Worm (Caenorhabditis elegans): ENCODE measurements around the gene fbxa-169.

The fbxa-169 gene

DNA sequence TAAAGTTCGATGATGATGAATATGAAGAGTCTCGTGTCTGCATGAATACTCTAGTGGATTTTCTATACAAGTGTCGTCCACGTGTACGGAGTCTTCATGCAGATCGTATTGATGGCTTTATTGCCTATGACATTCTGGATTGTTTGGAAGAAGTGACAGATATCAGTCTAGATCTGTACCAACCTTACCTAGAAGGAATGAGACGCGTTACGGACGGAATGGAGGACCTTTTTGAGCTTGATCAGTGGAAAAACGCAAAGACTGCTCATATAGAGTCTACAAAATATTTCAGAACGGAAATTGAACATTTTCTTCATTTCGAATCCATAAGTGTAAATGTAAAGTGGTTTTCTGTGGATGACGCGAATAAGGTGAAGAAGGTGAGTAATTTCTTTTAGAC lies at the start of gene fbxa-169:
fbxa-169 (plus strand) TSS at position 301 of the 400 bp plus-strand sequence.
- TF ChIP-seq T22C8.4 (GFP tag; IDR thresholded peaks at IDR 0.05), result no peak
- TF ChIP-seq klf-2 (GFP tag; conservative IDR thresholded peaks at IDR 0.05), result no peak
- TF ChIP-seq cog-1 (tag; optimal IDR thresholded peaks at IDR 0.05), result no peak
- no peak for TF ChIP-seq ztf-29 (GFP tag; IDR thresholded peaks at IDR 0.05)
- no peak for TF ChIP-seq ref-1 (GFP tag; conservative IDR thresholded peaks at IDR 0.05)
- no peak for TF ChIP-seq flt-1 (GFP tag; IDR thresholded peaks at IDR 0.05)
- TF ChIP-seq med-1 (GFP tag; optimal IDR thresholded peaks at IDR 0.05; ENCODE audit: insufficient read depth), result no peak
- no peak for TF ChIP-seq tab-1 (GFP tag; IDR thresholded peaks at IDR 0.05)
- no peak for TF ChIP-seq ztf-23 (GFP tag; IDR thresholded peaks at IDR 0.05)

DNA sequence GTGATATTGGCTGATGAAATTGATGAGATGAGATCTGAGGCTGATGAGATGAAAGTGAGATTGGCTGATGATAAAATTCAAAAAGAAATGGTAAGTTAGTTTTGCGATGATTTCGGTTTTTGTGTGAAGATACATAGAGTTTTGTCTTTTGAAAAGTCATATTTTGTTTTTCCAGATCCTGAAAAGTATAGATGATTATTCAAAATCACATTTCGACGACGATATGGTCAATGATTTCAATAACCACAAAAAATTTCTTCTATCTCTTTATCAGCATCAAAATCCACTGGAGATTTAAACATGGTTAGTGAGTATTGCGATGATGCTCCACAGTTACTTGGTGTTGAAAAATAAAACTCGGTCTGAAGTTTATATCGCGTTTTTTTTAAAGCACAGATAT lies 47.4 kb upstream of the fbxa-169 start, which contains the start of gene csp-1:
csp-1 (plus strand) TSS at position 301 of the 400 bp plus-strand sequence.
- TF ChIP-seq T22C8.4 (GFP tag; IDR thresholded peaks at IDR 0.05), result no peak

DNA sequence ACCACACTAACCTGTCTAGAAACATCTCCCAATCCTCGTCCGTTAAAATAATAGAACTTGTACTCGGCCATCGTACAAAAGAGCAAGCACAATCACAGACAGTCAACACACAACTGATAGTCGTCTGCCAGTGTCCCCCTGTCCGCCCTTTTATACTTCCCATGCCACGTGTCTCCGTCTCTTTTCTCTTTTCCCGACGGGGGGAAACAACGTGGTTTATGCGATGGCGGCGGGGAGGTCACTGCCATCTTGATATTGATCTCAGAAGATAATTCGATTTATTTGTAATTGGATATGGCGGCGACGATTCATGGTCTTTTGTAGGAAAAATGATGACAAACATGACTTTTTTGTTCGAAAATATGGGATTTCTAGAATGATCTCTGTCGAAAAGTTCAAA lies 38.7 kb upstream of the fbxa-169 start, which contains the start of gene gst-20:
gst-20 (minus strand) TSS at position 170 of the 400 bp plus-strand sequence.
- TF ChIP-seq T22C8.4 (GFP tag; IDR thresholded peaks at IDR 0.05) (no peak), flt-1 (GFP tag; IDR thresholded peaks at IDR 0.05) (no peak), tab-1 (GFP tag; IDR thresholded peaks at IDR 0.05) (no peak), med-1 (GFP tag; optimal IDR thresholded peaks at IDR 0.05; ENCODE audit: insufficient read depth) (no peak), ztf-23 (GFP tag; IDR thresholded peaks at IDR 0.05) (no peak), cog-1 (tag; optimal IDR thresholded peaks at IDR 0.05) (no peak), klf-2 (GFP tag; conservative IDR thresholded peaks at IDR 0.05) (no peak)

DNA sequence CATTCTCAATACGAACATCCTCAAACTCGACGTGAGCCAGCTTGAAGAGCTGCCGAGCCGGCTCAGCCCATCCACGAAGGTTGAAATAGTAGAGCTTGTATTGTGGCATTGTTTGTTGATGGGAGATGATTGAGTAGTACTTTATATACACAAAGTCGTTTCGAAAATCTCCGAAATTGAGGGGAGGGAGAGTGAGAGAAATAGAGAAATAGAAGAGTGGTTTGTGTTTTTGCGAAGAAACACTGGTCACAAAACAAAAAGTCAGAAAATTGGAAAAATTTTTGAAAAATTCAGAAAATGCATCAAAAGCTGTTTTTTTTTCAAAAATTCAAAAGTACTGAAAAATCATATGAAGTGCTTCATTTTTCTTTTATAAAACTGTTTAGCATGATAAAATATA lies 37.1 kb upstream of the fbxa-169 start, which contains the start of gene gst-24:
gst-24 (minus strand) TSS at position 181 of the 400 bp plus-strand sequence.
- no peak for TF ChIP-seq med-1 (GFP tag; optimal IDR thresholded peaks at IDR 0.05; ENCODE audit: insufficient read depth)
- TF ChIP-seq ztf-23 (GFP tag; IDR thresholded peaks at IDR 0.05), result no peak
- no peak for TF ChIP-seq ztf-29 (GFP tag; IDR thresholded peaks at IDR 0.05)
- TF ChIP-seq klf-2 (GFP tag; conservative IDR thresholded peaks at IDR 0.05), result no peak
- TF ChIP-seq ref-1 (GFP tag; conservative IDR thresholded peaks at IDR 0.05), result no peak
- no peak for TF ChIP-seq T22C8.4 (GFP tag; IDR thresholded peaks at IDR 0.05)
- no peak for TF ChIP-seq flt-1 (GFP tag; IDR thresholded peaks at IDR 0.05)
- TF ChIP-seq cog-1 (tag; optimal IDR thresholded peaks at IDR 0.05), result no peak
- TF ChIP-seq tab-1 (GFP tag; IDR thresholded peaks at IDR 0.05), result no peak

DNA sequence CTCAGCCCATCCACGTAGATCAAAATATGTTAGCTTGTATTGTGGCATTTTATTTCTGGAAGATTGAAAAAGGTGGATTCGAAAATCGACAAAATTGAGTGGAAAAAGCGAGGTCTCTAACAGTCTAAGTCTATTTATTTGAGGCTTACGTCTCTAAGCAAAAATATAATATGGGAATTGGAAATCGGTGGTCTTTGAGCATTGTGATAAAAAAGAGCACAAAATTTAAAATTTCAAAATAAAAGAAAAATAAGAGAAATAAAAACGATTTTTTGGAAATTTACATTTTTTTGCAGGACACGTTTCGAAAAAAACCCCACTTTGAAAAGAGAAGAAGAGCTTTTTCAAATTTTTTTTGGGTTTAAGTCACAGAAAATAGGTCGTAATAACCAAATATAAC lies 35.2 kb upstream of the fbxa-169 start, which contains the start of gene gst-15:
gst-15 (minus strand) TSS at position 101 of the 400 bp plus-strand sequence.
- no peak for TF ChIP-seq ref-1 (GFP tag; conservative IDR thresholded peaks at IDR 0.05)
- no peak for TF ChIP-seq med-1 (GFP tag; optimal IDR thresholded peaks at IDR 0.05; ENCODE audit: insufficient read depth)
- no peak for TF ChIP-seq klf-2 (GFP tag; conservative IDR thresholded peaks at IDR 0.05)
- TF ChIP-seq ztf-23 (GFP tag; IDR thresholded peaks at IDR 0.05), result no peak
- TF ChIP-seq flt-1 (GFP tag; IDR thresholded peaks at IDR 0.05), result no peak
- TF ChIP-seq ztf-29 (GFP tag; IDR thresholded peaks at IDR 0.05), result no peak

DNA sequence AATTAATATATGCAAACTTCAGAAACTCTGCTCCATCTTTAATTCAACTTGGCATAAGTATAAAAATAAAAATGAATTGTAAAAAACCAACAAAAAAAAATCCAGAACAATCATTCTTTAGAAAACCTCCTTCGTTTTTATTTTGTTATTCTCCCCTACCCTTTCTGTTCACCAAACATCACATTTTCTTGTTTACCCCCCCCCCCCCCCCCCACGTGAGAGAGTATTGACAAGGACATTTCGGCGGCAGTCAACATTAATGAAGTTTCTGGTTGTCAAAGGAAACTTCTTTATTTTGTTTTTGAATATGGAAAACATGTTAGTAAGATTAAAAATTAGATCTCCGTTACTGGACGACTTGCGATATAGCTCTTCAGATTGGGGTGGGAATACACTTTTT lies 33.8 kb upstream of the fbxa-169 start:
- TF ChIP-seq cog-1 (tag; optimal IDR thresholded peaks at IDR 0.05) (no peak), med-1 (GFP tag; optimal IDR thresholded peaks at IDR 0.05; ENCODE audit: insufficient read depth) (no peak), klf-2 (GFP tag; conservative IDR thresholded peaks at IDR 0.05) (no peak), ztf-29 (GFP tag; IDR thresholded peaks at IDR 0.05) (no peak), tab-1 (GFP tag; IDR thresholded peaks at IDR 0.05) (no peak)

DNA sequence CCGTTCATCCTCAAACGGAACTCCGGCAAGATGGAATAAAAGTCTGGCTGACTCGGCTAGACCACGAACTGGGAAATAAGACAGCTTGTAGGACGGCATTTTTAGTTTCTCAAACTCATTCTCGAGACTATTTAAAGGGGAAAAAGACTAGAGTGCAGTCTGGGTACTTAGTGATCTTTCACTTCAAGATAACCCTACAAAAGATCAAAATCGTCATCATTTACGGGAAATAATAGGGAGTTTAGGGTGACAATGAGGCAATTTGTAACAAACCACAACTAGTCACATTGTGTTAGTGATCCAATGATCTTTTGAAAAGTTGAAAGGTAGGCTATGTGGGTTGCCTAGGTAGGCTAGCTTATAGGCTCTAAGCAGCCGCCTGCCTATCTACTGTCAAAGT lies 32.3 kb upstream of the fbxa-169 start, which contains the start of gene gst-14:
gst-14 (minus strand) TSS at position 101 of the 400 bp plus-strand sequence.
- TF ChIP-seq T22C8.4 (GFP tag; IDR thresholded peaks at IDR 0.05), result no peak
- TF ChIP-seq klf-2 (GFP tag; conservative IDR thresholded peaks at IDR 0.05), result no peak

DNA sequence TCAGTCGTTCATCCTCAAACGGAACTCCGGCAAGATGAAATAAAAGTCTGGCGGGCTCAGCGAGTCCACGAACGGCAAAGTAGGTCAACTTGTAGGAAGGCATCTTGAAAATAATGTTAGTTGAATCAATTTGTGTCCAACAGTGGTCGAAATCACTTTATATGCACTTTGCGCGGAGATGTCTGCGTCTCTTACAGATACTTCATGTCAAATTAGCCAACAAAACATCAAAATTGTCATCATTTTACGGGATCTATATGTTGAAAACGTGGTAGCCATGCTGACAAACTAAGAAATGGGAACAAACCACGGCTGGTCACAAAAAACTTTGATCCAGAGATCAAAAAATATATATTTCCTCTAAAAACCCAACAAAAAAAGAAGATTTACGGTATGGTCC lies 30.5 kb upstream of the fbxa-169 start, which contains the start of gene gst-12:
gst-12 (minus strand) TSS at position 254 of the 400 bp plus-strand sequence.
- no peak for TF ChIP-seq ztf-23 (GFP tag; IDR thresholded peaks at IDR 0.05)
- no peak for TF ChIP-seq flt-1 (GFP tag; IDR thresholded peaks at IDR 0.05)
- no peak for TF ChIP-seq med-1 (GFP tag; optimal IDR thresholded peaks at IDR 0.05; ENCODE audit: insufficient read depth)
- TF ChIP-seq tab-1 (GFP tag; IDR thresholded peaks at IDR 0.05), result no peak
- TF ChIP-seq cog-1 (tag; optimal IDR thresholded peaks at IDR 0.05), result no peak
- TF ChIP-seq ztf-29 (GFP tag; IDR thresholded peaks at IDR 0.05), result no peak
- no peak for TF ChIP-seq klf-2 (GFP tag; conservative IDR thresholded peaks at IDR 0.05)
- TF ChIP-seq ref-1 (GFP tag; conservative IDR thresholded peaks at IDR 0.05), result no peak

DNA sequence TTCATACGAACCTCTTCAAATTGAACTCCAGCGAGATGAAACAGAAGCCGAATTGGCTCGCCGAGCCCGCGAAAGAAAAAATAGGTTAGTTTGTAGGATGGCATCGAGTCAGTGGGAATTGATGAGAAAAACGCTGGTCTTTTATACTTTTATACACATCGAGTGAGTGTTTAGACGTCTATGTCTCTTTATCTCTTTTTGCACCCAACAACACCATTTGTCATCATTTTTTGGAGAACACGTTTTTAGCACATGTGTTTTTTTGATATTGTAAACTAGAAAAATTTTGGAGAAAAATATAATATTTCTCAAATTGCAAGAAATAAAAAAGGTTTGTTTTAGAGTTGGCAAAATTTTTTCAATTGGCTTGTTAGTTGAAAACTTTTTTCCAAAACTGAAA lies 24.0 kb upstream of the fbxa-169 start, which contains the start of gene gst-16:
gst-16 (minus strand) TSS at position 111 of the 400 bp plus-strand sequence.
- TF ChIP-seq tab-1 (GFP tag; IDR thresholded peaks at IDR 0.05), result no peak
- TF ChIP-seq flt-1 (GFP tag; IDR thresholded peaks at IDR 0.05), result no peak
- TF ChIP-seq klf-2 (GFP tag; conservative IDR thresholded peaks at IDR 0.05), result no peak
- TF ChIP-seq T22C8.4 (GFP tag; IDR thresholded peaks at IDR 0.05), result no peak
- no peak for TF ChIP-seq ref-1 (GFP tag; conservative IDR thresholded peaks at IDR 0.05)
- no peak for TF ChIP-seq med-1 (GFP tag; optimal IDR thresholded peaks at IDR 0.05; ENCODE audit: insufficient read depth)
- no peak for TF ChIP-seq ztf-29 (GFP tag; IDR thresholded peaks at IDR 0.05)
- TF ChIP-seq cog-1 (tag; optimal IDR thresholded peaks at IDR 0.05), result no peak
- no peak for TF ChIP-seq ztf-23 (GFP tag; IDR thresholded peaks at IDR 0.05)

DNA sequence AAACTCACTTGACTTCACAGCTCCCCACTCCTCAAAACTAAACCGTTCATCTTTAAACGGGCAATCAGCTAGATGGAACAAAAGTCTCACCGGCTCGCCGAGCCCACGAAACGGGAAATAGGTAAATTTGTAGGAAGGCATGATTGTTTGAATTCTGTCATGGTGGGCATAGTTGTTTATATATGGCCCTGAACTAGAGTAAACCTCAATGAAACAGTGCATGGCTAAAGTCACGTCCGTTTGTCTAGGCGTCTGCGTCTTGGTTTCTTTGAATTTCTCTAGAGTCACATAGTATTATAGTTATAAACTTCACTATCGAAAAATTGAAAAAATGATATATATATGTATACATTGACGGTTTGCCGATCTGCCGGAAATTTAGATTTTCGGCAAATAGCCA lies 21.3 kb upstream of the fbxa-169 start, which contains the start of gene gst-19:
gst-19 (minus strand) TSS at position 145 of the 400 bp plus-strand sequence.
- TF ChIP-seq klf-2 (GFP tag; conservative IDR thresholded peaks at IDR 0.05) (no peak), flt-1 (GFP tag; IDR thresholded peaks at IDR 0.05) (no peak), ref-1 (GFP tag; conservative IDR thresholded peaks at IDR 0.05) (no peak), cog-1 (tag; optimal IDR thresholded peaks at IDR 0.05) (no peak), ztf-23 (GFP tag; IDR thresholded peaks at IDR 0.05) (no peak), ztf-29 (GFP tag; IDR thresholded peaks at IDR 0.05) (no peak), T22C8.4 (GFP tag; IDR thresholded peaks at IDR 0.05) (no peak), tab-1 (GFP tag; IDR thresholded peaks at IDR 0.05) (no peak), med-1 (GFP tag; optimal IDR thresholded peaks at IDR 0.05; ENCODE audit: insufficient read depth) (no peak)

All from whole organism, midembryonic.